Fruit fly (Drosophila melanogaster): ENCODE data around the gene Aldh.

DNA sequence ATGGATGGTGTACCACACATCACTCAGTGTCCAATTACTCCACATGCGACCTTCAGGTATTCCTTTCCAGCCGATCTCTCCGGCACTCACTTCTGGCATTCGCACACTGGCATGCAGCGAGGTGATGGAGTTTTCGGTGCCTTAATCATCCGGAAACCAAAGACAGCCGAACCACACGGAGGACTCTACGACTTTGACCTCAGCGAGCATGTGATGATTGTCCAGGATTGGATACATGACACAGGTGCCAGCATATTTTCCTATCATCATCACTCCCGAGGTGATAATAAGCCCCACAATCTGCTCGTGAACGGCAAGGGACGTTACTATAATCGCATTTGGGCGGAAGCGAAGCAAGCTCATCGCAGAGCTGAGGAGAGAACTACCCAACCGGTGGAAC, 37.0 kb downstream of the Aldh start:
- TF ChIP-seq Dll (optimal IDR thresholded peaks at IDR 0.05) = no peak
- TF ChIP-seq pan (optimal IDR thresholded peaks at IDR 0.05) = no peak
- TF ChIP-seq psq (optimal IDR thresholded peaks at IDR 0.05) = no peak
